Fruit fly (Drosophila melanogaster): ENCODE results near the gene CG45064.
A peak's percentile ranks its signal among the peaks of the same experiment; 100 is the strongest.

CG45064 gene

DNA sequence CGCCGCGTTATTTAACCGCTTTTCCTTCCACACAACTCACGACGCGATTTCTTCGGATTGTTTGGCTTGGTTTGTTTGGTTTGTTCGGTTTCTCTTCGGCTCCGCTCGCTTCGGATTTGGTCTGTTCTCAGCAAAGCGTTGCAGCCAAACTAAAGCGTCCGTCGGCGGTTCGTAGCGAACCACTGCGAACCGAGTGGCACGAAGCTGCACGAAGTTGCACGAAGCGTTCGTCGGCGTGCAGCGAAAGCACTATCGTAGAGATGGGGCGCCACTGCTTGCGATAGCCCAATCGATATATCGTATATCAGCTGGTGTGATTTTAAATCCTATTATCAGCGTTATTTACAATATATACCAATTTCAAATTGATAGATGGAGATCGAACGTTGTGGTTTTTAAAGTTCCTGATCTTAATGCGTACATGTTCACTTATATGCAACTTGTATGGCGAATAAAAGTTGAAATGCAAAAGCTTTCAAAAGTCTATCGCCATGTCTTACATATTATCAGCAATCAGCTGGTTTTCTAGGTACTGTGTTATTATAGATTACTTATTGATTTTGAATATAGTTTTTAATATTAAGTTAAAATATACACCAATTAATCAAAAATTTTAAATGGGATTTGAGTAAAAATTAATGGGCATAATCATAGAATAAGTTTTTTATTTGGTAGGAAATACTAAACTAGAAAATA is 56.3 kb downstream of the CG45064 start, which contains the start of gene rut (continued):
- TF ChIP-seq HLH4C (GFP tag; IDR thresholded peaks at IDR 0.05; ENCODE audit: partially characterized antibody) (peak; percentile 93), CG5245 (GFP tag; optimal IDR thresholded peaks at IDR 0.05) (no peak), odd (GFP tag; optimal IDR thresholded peaks at IDR 0.05) (no peak), Ets65A (GFP tag) (peak; percentile 96), Hmr (GFP tag; optimal IDR thresholded peaks at IDR 0.05) (peak; percentile 30), gsb-n (tag; optimal IDR thresholded peaks at IDR 0.05) (no peak), Jarid2 (GFP tag; optimal IDR thresholded peaks at IDR 0.05) (peak; percentile 94), MTF-1 (GFP tag; optimal IDR thresholded peaks at IDR 0.05; ENCODE audit: borderline replicate concordance) (peak; percentile 9), CG10366 (GFP tag; IDR thresholded peaks at IDR 0.05) (peak; percentile 22; the same call in 1 of the 2 replicates), zfh2 (GFP tag; optimal IDR thresholded peaks at IDR 0.05) (peak; percentile 8), CG17568 (GFP tag; optimal IDR thresholded peaks at IDR 0.05) (no peak), cato (GFP tag; optimal IDR thresholded peaks at IDR 0.05; ENCODE audit: borderline replicate concordance) (no peak), CG17829 (tag; optimal IDR thresholded peaks at IDR 0.05) (peak; percentile 3), Scr (GFP tag; IDR thresholded peaks at IDR 0.05; ENCODE audit: partially characterized antibody) (peak; percentile 94), Awh (GFP tag; IDR thresholded peaks at IDR 0.05) (no peak), CG10462 (GFP tag; optimal IDR thresholded peaks at IDR 0.05) (no peak), Dip2 (GFP tag; IDR thresholded peaks at IDR 0.05) (no peak), grn (GFP tag; optimal IDR thresholded peaks at IDR 0.05) (peak; percentile 1), mam (GFP tag; optimal IDR thresholded peaks at IDR 0.05) (peak; percentile 27), CG8290 (GFP tag; optimal IDR thresholded peaks at IDR 0.05) (peak; percentile 4), CG8290 (tag; optimal IDR thresholded peaks at IDR 0.05) (peak in 1 of 2 experiments; percentile 85), CG11398 (GFP tag; optimal IDR thresholded peaks at IDR 0.05) (no peak), B-H2 (GFP tag; optimal IDR thresholded peaks at IDR 0.05) (peak; percentile 33), vvl (GFP tag; IDR thresholded peaks at IDR 0.05) (peak; percentile 41), Dref (GFP tag; IDR thresholded peaks at IDR 0.05) (peak; percentile 63), Rfx (GFP tag; IDR thresholded peaks at IDR 0.05) (peak; percentile 69), nmo (GFP tag; optimal IDR thresholded peaks at IDR 0.05) (peak; percentile 4), knrl (GFP tag; IDR thresholded peaks at IDR 0.05; ENCODE audit: partially characterized antibody) (peak; percentile 97), bcd (GFP tag; optimal IDR thresholded peaks at IDR 0.05) (peak; percentile 3), Dll (GFP tag; IDR thresholded peaks at IDR 0.05; ENCODE audit: partially characterized antibody) (peak; percentile 90), CG6791 (GFP tag; IDR thresholded peaks at IDR 0.05; ENCODE audit: partially characterized antibody) (peak; percentile 96), CG13287 (GFP tag; IDR thresholded peaks at IDR 0.05; ENCODE audit: partially characterized antibody) (peak; percentile 93), stwl (tag; optimal IDR thresholded peaks at IDR 0.05) (peak; percentile 11), chinmo (GFP tag; IDR thresholded peaks at IDR 0.05; ENCODE audit: partially characterized antibody) (peak; percentile 97), Fer1 (GFP tag; optimal IDR thresholded peaks at IDR 0.05) (peak; percentile 17), ci (GFP tag; IDR thresholded peaks at IDR 0.05) (peak; percentile 75; the same call in 2 of the 3 replicates), zfh1 (GFP tag; IDR thresholded peaks at IDR 0.05) (0 out of 3 replicates have a peak, but pooled peaks have one; percentile 9), CG14050 (GFP tag; IDR thresholded peaks at IDR 0.05) (no peak), Med (GFP tag) (peak; percentile 89), toy (GFP tag; IDR thresholded peaks at IDR 0.05) (no peak), H2.0 (GFP tag; IDR thresholded peaks at IDR 0.05) (no peak), cwo (GFP tag; optimal IDR thresholded peaks at IDR 0.05) (no peak), gro (GFP tag; optimal IDR thresholded peaks at IDR 0.05) (peak; percentile 78), seq (GFP tag; IDR thresholded peaks at IDR 0.05) (0 out of 2 replicates have a peak, but pooled peaks have one; percentile 6), sd (tag; optimal IDR thresholded peaks at IDR 0.05) (no peak), CG12391 (tag; optimal IDR thresholded peaks at IDR 0.05) (no peak), Bgb (GFP tag; IDR thresholded peaks at IDR 0.05; ENCODE audit: partially characterized antibody) (peak; percentile 98), CG14441 (GFP tag; IDR thresholded peaks at IDR 0.05) (0 out of 2 replicates have a peak, but pooled peaks have one; percentile 19), maf-S (GFP tag; optimal IDR thresholded peaks at IDR 0.05) (no peak)
